Fruit fly (Drosophila melanogaster) whole organism, embryonic: ENCODE data around the gene PolA1.

Source experiments
- Awh ChIP-seq: fragments of 200-800 bp; sonication (Bioruptor generic); IDR thresholded peaks from 2 replicates; pipeline ENCODE4, ENCODE4 v1.3.6; 2022; ENCODE audit warnings: missing biosample characterization, missing genetic modification characterization
- CG1024 ChIP-seq: fragments of 200-800 bp; sonication (Bioruptor generic); IDR thresholded peaks from 2 replicates; pipeline ENCODE4 v1.3.6; 2022; ENCODE audit warnings: missing biosample characterization, missing genetic modification characterization
- CG10366 ChIP-seq: fragments of 200-800 bp; sonication (Bioruptor generic); IDR thresholded peaks from 2 replicates; pipeline ENCODE4 v1.3.6; 2022; ENCODE audit warnings: missing biosample characterization, missing genetic modification characterization
- CG10431 ChIP-seq: fragments of 200-800 bp; sonication (Bioruptor generic); optimal IDR thresholded peaks from 3 replicates; lab custom pipeline; 2018; ENCODE audit warnings: missing biosample characterization, mild to moderate bottlenecking, missing genetic modification characterization
- CG10654 ChIP-seq: fragments of 200-800 bp; sonication (Bioruptor generic); optimal IDR thresholded peaks from 2 replicates; lab custom pipeline; 2016; ENCODE audit warnings: missing biosample characterization, missing genetic modification characterization
- CG12236 ChIP-seq: fragments of 200-800 bp; sonication (Bioruptor generic); optimal IDR thresholded peaks from 2 replicates; lab custom pipeline; 2016; ENCODE audit warnings: missing biosample characterization, missing genetic modification characterization
- CG12659 ChIP-seq: fragments of 200-800 bp; sonication (Bioruptor generic); optimal IDR thresholded peaks from 3 replicates; lab custom pipeline; 2017; ENCODE audit warnings: mild to moderate bottlenecking, missing biosample characterization, missing genetic modification reagents, missing genetic modification characterization
- CG12769 ChIP-seq: fragments of 200-800 bp; sonication (Bioruptor generic); optimal IDR thresholded peaks from 2 replicates; lab custom pipeline; 2019; ENCODE audit warnings: missing biosample characterization, mild to moderate bottlenecking, missing genetic modification characterization, moderate library complexity
- CG13296 ChIP-seq: fragments of 200-800 bp; sonication (Bioruptor generic); optimal IDR thresholded peaks from 3 replicates; lab custom pipeline; 2018; ENCODE audit warnings: missing biosample characterization, mild to moderate bottlenecking, missing genetic modification characterization
- CG2202 ChIP-seq: fragments of 200-800 bp; sonication (Bioruptor generic); optimal IDR thresholded peaks from 2 replicates; lab custom pipeline; 2018; ENCODE audit warnings: missing biosample characterization, mild to moderate bottlenecking, missing genetic modification characterization
- CG30431 ChIP-seq: fragments of 200-800 bp; sonication (Bioruptor generic); optimal IDR thresholded peaks from 2 replicates; lab custom pipeline; 2017; ENCODE audit warnings: missing biosample characterization, missing genetic modification characterization
- CG7271 ChIP-seq: fragments of 200-800 bp; sonication (Bioruptor generic); optimal IDR thresholded peaks from 2 replicates; lab custom pipeline; 2018; ENCODE audit warnings: missing biosample characterization, mild to moderate bottlenecking, missing genetic modification characterization, moderate library complexity
- CG7357 ChIP-seq: fragments of 200-800 bp; sonication (Bioruptor generic); IDR thresholded peaks from 3 replicates; pipeline ENCODE4 v1.3.6; 2022; ENCODE audit warnings: missing biosample characterization, missing genetic modification characterization
- CG8290 ChIP-seq, 3 experiments: fragments of 200-800 bp; sonication (Bioruptor generic); optimal IDR thresholded peaks; 2 replicates each; lab custom pipeline; 2016 to 2019; ENCODE audit warnings: missing biosample characterization in 3 of 3, missing genetic modification characterization in 3 of 3, mild to moderate bottlenecking in 2 of 3, moderate library complexity in 1 of 3
- CTCF ChIP-seq: fragments of 200-800 bp; sonication (Bioruptor generic); optimal IDR thresholded peaks from 2 replicates; lab custom pipeline; 2017; ENCODE audit warnings: missing biosample characterization, mild to moderate bottlenecking, missing genetic modification characterization, moderate library complexity
- HHEX ChIP-seq: fragments of 200-800 bp; sonication (Bioruptor generic); optimal IDR thresholded peaks from 3 replicates; lab custom pipeline; 2017; ENCODE audit warnings: missing biosample characterization, mild to moderate bottlenecking, missing genetic modification characterization, missing genetic modification reagents
- Hsf ChIP-seq: fragments of 200-800 bp; sonication (Bioruptor generic); optimal IDR thresholded peaks from 3 replicates; lab custom pipeline; 2016; ENCODE audit warnings: missing biosample characterization, missing genetic modification characterization
- Lpt ChIP-seq: fragments of >200 bp; optimal IDR thresholded peaks from 2 replicates; lab custom pipeline; 2018; ENCODE audit warnings: missing biosample characterization, missing genetic modification characterization
- Med ChIP-seq: fragments of 200-800 bp; sonication (Bioruptor generic); peaks from one replicate; lab custom pipeline; 2016; ENCODE audit warnings: missing biosample characterization, missing genetic modification characterization, mild to moderate bottlenecking, inconsistent platforms, moderate library complexity
- Neu2 ChIP-seq: fragments of 200-800 bp; sonication (Bioruptor generic); optimal IDR thresholded peaks from 3 replicates; lab custom pipeline; 2016; ENCODE audit warnings: missing biosample characterization, missing genetic modification characterization, borderline replicate concordance
- Oaz ChIP-seq: fragments of 200-800 bp; sonication (Bioruptor generic); IDR thresholded peaks from 2 replicates; pipeline ENCODE4 v1.3.6; 2022; ENCODE audit warnings: missing biosample characterization, missing genetic modification characterization
- Oli ChIP-seq: fragments of 200-800 bp; sonication (Bioruptor generic); optimal IDR thresholded peaks from 2 replicates; lab custom pipeline; 2018; ENCODE audit warnings: missing biosample characterization, mild to moderate bottlenecking, missing genetic modification characterization, moderate library complexity
- PHDP ChIP-seq: fragments of 200-800 bp; sonication (Bioruptor generic); optimal IDR thresholded peaks from 3 replicates; lab custom pipeline; 2018; ENCODE audit warnings: missing biosample characterization, mild to moderate bottlenecking, missing genetic modification characterization, moderate library complexity
- Pdp1 ChIP-seq, 2 experiments: fragments of 200-800 bp; sonication (Bioruptor generic); optimal IDR thresholded peaks; 3 replicates each; lab custom pipeline; 2016; ENCODE audit warnings: missing biosample characterization in 2 of 2, missing genetic modification characterization in 2 of 2, mild to moderate bottlenecking in 1 of 2, moderate library complexity in 1 of 2
- Rfx ChIP-seq: fragments of 200-800 bp; sonication (Bioruptor generic); IDR thresholded peaks from 2 replicates; pipeline ENCODE4 v1.3.6; 2022; ENCODE audit warnings: missing biosample characterization, missing genetic modification characterization
- Sox102F ChIP-seq: fragments of 200-800 bp; sonication (Bioruptor generic); optimal IDR thresholded peaks from 2 replicates; lab custom pipeline; 2018; ENCODE audit warnings: missing biosample characterization, mild to moderate bottlenecking, missing genetic modification characterization, moderate library complexity
- Tbp ChIP-seq: fragments of >200 bp; optimal IDR thresholded peaks from 2 replicates; lab custom pipeline; 2018; ENCODE audit warnings: missing biosample characterization, missing genetic modification characterization
- ash1 ChIP-seq: fragments of 200-800 bp; sonication (Bioruptor generic); optimal IDR thresholded peaks from 2 replicates; lab custom pipeline; 2018; ENCODE audit warnings: missing biosample characterization, mild to moderate bottlenecking, missing genetic modification characterization
- cas ChIP-seq: fragments of 200-800 bp; sonication (Bioruptor generic); IDR thresholded peaks from 2 replicates; pipeline ENCODE4 v1.3.6; 2022; ENCODE audit warnings: missing biosample characterization, missing genetic modification characterization
- fd96Cb ChIP-seq: fragments of 200-800 bp; sonication (Bioruptor generic); optimal IDR thresholded peaks from 2 replicates; lab custom pipeline; 2018; ENCODE audit warnings: missing biosample characterization, mild to moderate bottlenecking, missing genetic modification characterization, moderate library complexity
- gcm ChIP-seq: fragments of 200-800 bp; sonication (Bioruptor generic); optimal IDR thresholded peaks from 2 replicates; lab custom pipeline; 2019; ENCODE audit warnings: missing biosample characterization, mild to moderate bottlenecking, missing genetic modification characterization, moderate library complexity
- gsb ChIP-seq: fragments of 200-800 bp; sonication (Bioruptor generic); IDR thresholded peaks from 2 replicates; pipeline ENCODE4 v1.3.6; 2022; ENCODE audit warnings: missing biosample characterization, missing genetic modification characterization
- gt ChIP-seq: fragments of 200-800 bp; sonication (Bioruptor generic); IDR thresholded peaks from 2 replicates; pipeline ENCODE4 v1.3.6; 2022; ENCODE audit warnings: missing biosample characterization, missing genetic modification characterization
- her ChIP-seq: fragments of 200-800 bp; sonication (Bioruptor generic); optimal IDR thresholded peaks from 2 replicates; lab custom pipeline; 2016; ENCODE audit warnings: missing biosample characterization, missing genetic modification characterization
- hkb ChIP-seq, 2 experiments: fragments of 200-800 bp in 1 of 2; fragments of >200 bp in 1 of 2; sonication (Bioruptor generic) in 1 of 2; IDR thresholded peaks in 1 of 2; optimal IDR thresholded peaks in 1 of 2; 2 replicates each; pipeline versions ENCODE4 v1.3.6 to Lab custom; 2017 to 2022; ENCODE audit warnings: missing biosample characterization in 1 of 2, missing genetic modification characterization in 1 of 2
- ind ChIP-seq: fragments of 200-800 bp; sonication (Bioruptor generic); optimal IDR thresholded peaks from 3 replicates; lab custom pipeline; 2016; ENCODE audit warnings: missing biosample characterization, missing genetic modification characterization
- knrl ChIP-seq: fragments of 200-800 bp; sonication (Bioruptor generic); IDR thresholded peaks from 3 replicates; pipeline ENCODE4 v1.3.6; 2022; ENCODE audit warnings: missing biosample characterization, missing genetic modification characterization; ENCODE audit not compliant: partially characterized antibody
- pho ChIP-seq: fragments of 200-800 bp; sonication (Bioruptor generic); optimal IDR thresholded peaks from 2 replicates; lab custom pipeline; 2016; ENCODE audit warnings: missing biosample characterization, missing genetic modification characterization
- phol ChIP-seq: fragments of 200-800 bp; sonication (Bioruptor generic); optimal IDR thresholded peaks from 3 replicates; lab custom pipeline; 2018; ENCODE audit warnings: missing biosample characterization, mild to moderate bottlenecking, missing genetic modification characterization, moderate library complexity
- pzg ChIP-seq: fragments of 200-800 bp; sonication (Bioruptor generic); optimal IDR thresholded peaks from 3 replicates; lab custom pipeline; 2018; ENCODE audit warnings: missing biosample characterization, mild to moderate bottlenecking, missing genetic modification characterization, moderate library complexity
- repo ChIP-seq: fragments of 200-800 bp; sonication (Bioruptor generic); optimal IDR thresholded peaks from 2 replicates; lab custom pipeline; 2016; ENCODE audit warnings: missing biosample characterization, missing genetic modification characterization
- row ChIP-seq: fragments of 200-800 bp; sonication (Bioruptor generic); IDR thresholded peaks from 3 replicates; pipeline ENCODE4 v1.3.6; 2022; ENCODE audit warnings: missing biosample characterization, missing genetic modification characterization
- sens ChIP-seq: fragments of 200-800 bp; sonication (Bioruptor generic); peaks from one replicate; lab custom pipeline; 2016; ENCODE audit warnings: missing biosample characterization, missing genetic modification characterization
- sens-2 ChIP-seq: fragments of 200-800 bp; sonication (Bioruptor generic); IDR thresholded peaks from 2 replicates; pipeline ENCODE4 v1.3.6; 2022; ENCODE audit warnings: missing biosample characterization, missing genetic modification characterization
- tin ChIP-seq: fragments of 200-800 bp; sonication (Bioruptor generic); optimal IDR thresholded peaks from 3 replicates; lab custom pipeline; 2016; ENCODE audit warnings: missing biosample characterization, missing genetic modification characterization
- tll ChIP-seq, 2 experiments: fragments of 200-800 bp in 1 of 2; fragments of >200 bp in 1 of 2; sonication (Bioruptor generic) in 1 of 2; optimal IDR thresholded peaks; 2 replicates each; lab custom pipeline; 2017 to 2019; ENCODE audit warnings: missing biosample characterization in 2 of 2, missing genetic modification characterization in 2 of 2, mild to moderate bottlenecking in 1 of 2, moderate library complexity in 1 of 2
- trem ChIP-seq: fragments of 200-800 bp; optimal IDR thresholded peaks from 3 replicates; lab custom pipeline; 2019; ENCODE audit warnings: missing biosample characterization, mild to moderate bottlenecking, missing genetic modification characterization, moderate library complexity
- twi ChIP-seq: fragments of 200-800 bp; optimal IDR thresholded peaks from 2 replicates; lab custom pipeline; 2019; ENCODE audit warnings: missing biosample characterization, mild to moderate bottlenecking, missing genetic modification characterization, moderate library complexity
- unc-4 ChIP-seq: fragments of 200-800 bp; sonication (Bioruptor generic); IDR thresholded peaks from 2 replicates; pipeline ENCODE4 v1.3.6; 2022; ENCODE audit warnings: missing biosample characterization, missing genetic modification characterization; ENCODE audit not compliant: partially characterized antibody
- wor ChIP-seq: fragments of 200-800 bp; sonication (Bioruptor generic); IDR thresholded peaks from 2 replicates; pipeline ENCODE4 v1.3.6; 2022; ENCODE audit warnings: missing biosample characterization, missing genetic modification characterization
- yki ChIP-seq: fragments of >200 bp; optimal IDR thresholded peaks from 3 replicates; lab custom pipeline; 2018
- z ChIP-seq: fragments of 200-800 bp; sonication (Bioruptor generic); IDR thresholded peaks from 3 replicates; pipeline ENCODE4 v1.3.6; 2022; ENCODE audit warnings: missing biosample characterization, missing genetic modification characterization

The PolA1 gene

dm6 chr3R:21698895-21699300 lies 27.3 kb upstream of the PolA1 start (continued):
- TF ChIP-seq Awh (GFP tag; lab: Robert Waterston, UW): 0 out of 2 replicates have a peak, but pooled peaks have one; percentile 13
- TF ChIP-seq pzg (GFP tag; lab: Kevin White, UChicago): no peak
- TF ChIP-seq Tbp (GFP tag; lab: Kevin White, UChicago): no peak
- TF ChIP-seq unc-4 (GFP tag; lab: Robert Waterston, UW): no peak
- TF ChIP-seq pho (GFP tag; lab: Kevin White, UChicago): no peak
- TF ChIP-seq cas: no peak
- TF ChIP-seq CG10654 (GFP tag; lab: Kevin White, UChicago): no peak
- peak; percentile 33 for TF ChIP-seq sens (GFP tag; lab: Kevin White, UChicago)
- peak; percentile 34; the same call in 1 of the 2 replicates for TF ChIP-seq wor (GFP tag; lab: Robert Waterston, UW)
- TF ChIP-seq sens-2 (GFP tag; lab: Robert Waterston, UW): no peak
- TF ChIP-seq phol (tag; lab: Kevin White, UChicago): peak; percentile 54
- no peak for TF ChIP-seq CG7357 (GFP tag; lab: Robert Waterston, UW)
- TF ChIP-seq gsb (GFP tag; lab: Robert Waterston, UW): no peak
- TF ChIP-seq Oaz (GFP tag; lab: Robert Waterston, UW): no peak
- TF ChIP-seq Med (GFP tag; lab: Kevin White, UChicago): peak; percentile 71
- no peak for TF ChIP-seq Neu2 (GFP tag; lab: Kevin White, UChicago)
- TF ChIP-seq twi (tag; lab: Kevin White, UChicago): no peak
- TF ChIP-seq Pdp1 (GFP tag; optimal IDR thresholded peaks at IDR 0.05; lab: Kevin White, UChicago): no peak
- TF ChIP-seq Lpt (GFP tag; lab: Kevin White, UChicago): no peak
- no peak for TF ChIP-seq CG1024 (GFP tag; lab: Robert Waterston, UW)
- no peak for TF ChIP-seq Rfx (GFP tag; lab: Robert Waterston, UW)
- peak; percentile 40 for TF ChIP-seq HHEX (GFP tag; lab: Kevin White, UChicago)
- peak; percentile 32 for TF ChIP-seq fd96Cb
- TF ChIP-seq CG8290 (GFP tag; optimal IDR thresholded peaks at IDR 0.05; lab: Kevin White, UChicago): no peak
- TF ChIP-seq CG8290 (tag; optimal IDR thresholded peaks at IDR 0.05; lab: Kevin White, UChicago): no peak
- no peak for TF ChIP-seq CTCF
- TF ChIP-seq tll (GFP tag; optimal IDR thresholded peaks at IDR 0.05; lab: Kevin White, UChicago): no peak
- no peak for TF ChIP-seq CG10366 (GFP tag; lab: Robert Waterston, UW)
- no peak for TF ChIP-seq CG30431
- no peak for TF ChIP-seq CG7271 (tag; lab: Kevin White, UChicago)
- peak; percentile 55 for TF ChIP-seq Oli
- peak; percentile 75 for TF ChIP-seq Sox102F (GFP tag; lab: Kevin White, UChicago)
- no peak for TF ChIP-seq gcm (GFP tag; lab: Kevin White, UChicago)
- peak; percentile 24 for TF ChIP-seq CG13296 (GFP tag; lab: Kevin White, UChicago)
- no peak for TF ChIP-seq gt (GFP tag; lab: Robert Waterston, UW)
- no peak for TF ChIP-seq CG10431 (GFP tag; lab: Kevin White, UChicago)
- TF ChIP-seq ash1: no peak
- TF ChIP-seq repo (GFP tag; lab: Kevin White, UChicago): no peak
- TF ChIP-seq trem (tag; lab: Kevin White, UChicago): no peak
- peak; percentile 34; the same call in 2 of the 3 replicates for TF ChIP-seq row (GFP tag; lab: Robert Waterston, UW)
- TF ChIP-seq ind (GFP tag; lab: Kevin White, UChicago): peak; percentile 9
- TF ChIP-seq tin (GFP tag; lab: Kevin White, UChicago): no peak
- no peak for TF ChIP-seq hkb (optimal IDR thresholded peaks at IDR 0.05; lab: Kevin White, UChicago)
- no peak for TF ChIP-seq hkb (GFP tag; IDR thresholded peaks at IDR 0.05; lab: Robert Waterston, UW)
- peak; percentile 37 for TF ChIP-seq PHDP (tag; lab: Kevin White, UChicago)
- no peak for TF ChIP-seq z (GFP tag; lab: Robert Waterston, UW)
- peak; percentile 33 for TF ChIP-seq CG12659 (GFP tag; lab: Kevin White, UChicago)
- no peak for TF ChIP-seq Hsf
- TF ChIP-seq CG12236 (GFP tag; lab: Kevin White, UChicago): no peak
- TF ChIP-seq CG2202: no peak
- TF ChIP-seq CG12769 (tag; lab: Kevin White, UChicago): no peak
- no peak for TF ChIP-seq yki (lab: Kevin White, UChicago)
- TF ChIP-seq her (GFP tag; lab: Kevin White, UChicago): no peak
- no peak for TF ChIP-seq knrl (GFP tag; lab: Robert Waterston, UW)
